Fruit fly (Drosophila melanogaster): ENCODE results near the gene gammaSnap2.

gammaSnap2 gene

dm6 chr3R:10097531-10098295 is 23.5 kb downstream of the gammaSnap2 start (continued):
- no peak for TF ChIP-seq CG17802 (tag; optimal IDR thresholded peaks at IDR 0.05)
- no peak for TF ChIP-seq dan (GFP tag; IDR thresholded peaks at IDR 0.05)
- TF ChIP-seq CG10209 (GFP tag; optimal IDR thresholded peaks at IDR 0.05) = peak; percentile 71
- TF ChIP-seq Awh (GFP tag; IDR thresholded peaks at IDR 0.05) = no peak

dm6 chr3R:10095765-10096164 is 25.4 kb downstream of the gammaSnap2 start:
- TF ChIP-seq CG3281 (GFP tag; optimal IDR thresholded peaks at IDR 0.05) (peak; percentile 0), CG10959 (GFP tag; IDR thresholded peaks at IDR 0.05) (no peak), CG10462 (GFP tag; optimal IDR thresholded peaks at IDR 0.05) (no peak), CG34376 (GFP tag; optimal IDR thresholded peaks at IDR 0.05) (peak; percentile 24), cwo (GFP tag; optimal IDR thresholded peaks at IDR 0.05) (peak; percentile 54), Pdp1 (GFP tag; optimal IDR thresholded peaks at IDR 0.05) (peak in 1 of 2 experiments; percentile 19), ci (GFP tag; IDR thresholded peaks at IDR 0.05) (0 out of 3 replicates have a peak, but pooled peaks have one; percentile 24), lab (GFP tag; optimal IDR thresholded peaks at IDR 0.05) (peak; percentile 14)

dm6 chr3R:10095052-10095451 is 26.1 kb downstream of the gammaSnap2 start:
- TF ChIP-seq esg (GFP tag; conservative IDR thresholded peaks at IDR 0.05) (no peak), sna (GFP tag; IDR thresholded peaks at IDR 0.05; ENCODE audit: partially characterized antibody) (no peak), CG11085 (GFP tag; IDR thresholded peaks at IDR 0.05) (no peak), Med (GFP tag) (peak; percentile 48), al (GFP tag; IDR thresholded peaks at IDR 0.05) (no peak), Dbx (GFP tag; IDR thresholded peaks at IDR 0.05) (no peak), usp (GFP tag; optimal IDR thresholded peaks at IDR 0.05) (no peak), CG12391 (tag; optimal IDR thresholded peaks at IDR 0.05) (no peak), Deaf1 (tag; optimal IDR thresholded peaks at IDR 0.05) (no peak), CG4404 (GFP tag; IDR thresholded peaks at IDR 0.05) (no peak), CkIIα-i1 (GFP tag; IDR thresholded peaks at IDR 0.05) (no peak), wdn (GFP tag; IDR thresholded peaks at IDR 0.05) (no peak), CG4854 (GFP tag; optimal IDR thresholded peaks at IDR 0.05) (no peak), CG4707 (GFP tag; optimal IDR thresholded peaks at IDR 0.05) (no peak), emc (GFP tag; optimal IDR thresholded peaks at IDR 0.05) (no peak), CG16779 (GFP tag; IDR thresholded peaks at IDR 0.05) (no peak), CG14965 (GFP tag; optimal IDR thresholded peaks at IDR 0.05; ENCODE audit: borderline replicate concordance) (no peak), en (GFP tag; optimal IDR thresholded peaks at IDR 0.05) (no peak), Chrac-16 (GFP tag; optimal IDR thresholded peaks at IDR 0.05) (no peak), CG4282 (GFP tag; optimal IDR thresholded peaks at IDR 0.05) (no peak), CG9609 (GFP tag; optimal IDR thresholded peaks at IDR 0.05) (no peak), Lhr (GFP tag; optimal IDR thresholded peaks at IDR 0.05) (no peak), sr (GFP tag; IDR thresholded peaks at IDR 0.05) (peak; percentile 95), CG15514 (GFP tag; optimal IDR thresholded peaks at IDR 0.05) (no peak), Pdp1 (GFP tag; optimal IDR thresholded peaks at IDR 0.05) (peak in 1 of 2 experiments; percentile 8), so (GFP tag; IDR thresholded peaks at IDR 0.05) (no peak), CG4360 (GFP tag; IDR thresholded peaks at IDR 0.05) (no peak), Bgb (GFP tag; IDR thresholded peaks at IDR 0.05; ENCODE audit: partially characterized antibody) (no peak), Ets65A (GFP tag) (no peak), CG9932 (GFP tag; IDR thresholded peaks at IDR 0.05) (no peak), NK7.1 (GFP tag; optimal IDR thresholded peaks at IDR 0.05) (no peak), Neu2 (GFP tag; optimal IDR thresholded peaks at IDR 0.05; ENCODE audit: borderline replicate concordance) (no peak), Gug (GFP tag; IDR thresholded peaks at IDR 0.05) (no peak), cg (GFP tag; optimal IDR thresholded peaks at IDR 0.05) (peak; percentile 25), ttk (GFP tag; IDR thresholded peaks at IDR 0.05) (no peak), chinmo (GFP tag; IDR thresholded peaks at IDR 0.05; ENCODE audit: partially characterized antibody) (0 out of 4 replicates have a peak, but pooled peaks have one; percentile 13)

Measured in whole organism, embryonic.